Worm (Caenorhabditis elegans) whole organism, L3 larva: ENCODE data around the gene srg-42.

ENCODE experiments used
- R02D3.7 ChIP-seq: fragments of 150-350 bp; optimal IDR thresholded peaks from 2 replicates; lab custom pipeline; 2014; ENCODE audit warnings: missing biosample characterization, missing genetic modification characterization
- lin-15B ChIP-seq: fragments of 150-350 bp; optimal IDR thresholded peaks from 2 replicates; lab custom pipeline; 2014; ENCODE audit warnings: missing biosample characterization, missing genetic modification characterization

- TF ChIP-seq lin-15B (tag; lab: Kevin White, UChicago) (no peak), R02D3.7 (tag; lab: Kevin White, UChicago) (no peak)
Measured at ce11 chrV:11182925-11183324, 25.1 kb upstream of the srg-42 start, which contains the start of gene cnc-10.
